Worm (Caenorhabditis elegans) whole organism, young adult: ENCODE data around the gene F43G6.16.
A peak's percentile ranks its signal among the peaks of the same experiment; 100 is the strongest.

ENCODE experiments used
- B0035.1 ChIP-seq: sonication (generic microtip); optimal IDR thresholded peaks from 2 replicates; lab custom pipeline; 2016; ENCODE audit warnings: missing genetic modification characterization, mild to moderate bottlenecking, missing compliant biosample characterization, missing genotype, missing genetic modification reagents
- C17E4.6 ChIP-seq: fragments of 200-800 bp; sonication (Bioruptor generic); IDR thresholded peaks from 2 replicates; pipeline ENCODE4 v1.3.6; 2022; ENCODE audit warnings: missing genetic modification reagents, missing genetic modification characterization, missing compliant biosample characterization
- D2030.7 ChIP-seq: fragments of 200-800 bp; sonication (Bioruptor generic); IDR thresholded peaks from 2 replicates; pipeline ENCODE4 v1.3.6; 2022; ENCODE audit warnings: missing genetic modification reagents, missing genetic modification characterization, missing compliant biosample characterization
- F52B5.7 ChIP-seq: sonication (generic microtip); optimal IDR thresholded peaks from 2 replicates; lab custom pipeline; 2016; ENCODE audit warnings: mild to moderate bottlenecking, missing genetic modification characterization, missing compliant biosample characterization
- F55B11.4 ChIP-seq: sonication (generic microtip); optimal IDR thresholded peaks from 2 replicates; lab custom pipeline; 2016; ENCODE audit warnings: missing compliant biosample characterization, missing genetic modification characterization, borderline replicate concordance; ENCODE audit not compliant: insufficient read depth
- F57A8.1 ChIP-seq: fragments of 200-800 bp; sonication (Bioruptor generic); optimal IDR thresholded peaks from 2 replicates; lab custom pipeline; 2018; ENCODE audit warnings: mild to moderate bottlenecking, missing genetic modification characterization, moderate library complexity, missing compliant biosample characterization
- T07F8.4 ChIP-seq: sonication (generic microtip); optimal IDR thresholded peaks from 2 replicates; lab custom pipeline; 2016; ENCODE audit warnings: mild to moderate bottlenecking, missing genetic modification characterization, moderate library complexity, missing compliant biosample characterization
- Y79H2A.3 ChIP-seq: fragments of 200-800 bp; sonication (Bioruptor generic); conservative IDR thresholded peaks from 2 replicates; pipeline ENCODE4 v1.3.6; 2022; ENCODE audit warnings: missing genetic modification reagents, missing genetic modification characterization, missing compliant biosample characterization
- aptf-3 ChIP-seq: fragments of 200-800 bp; sonication (Bioruptor generic); IDR thresholded peaks from 2 replicates; pipeline ENCODE4 v1.3.6; 2022; ENCODE audit warnings: missing genetic modification characterization, missing compliant biosample characterization
- athp-1 ChIP-seq: sonication (generic microtip); optimal IDR thresholded peaks from 2 replicates; lab custom pipeline; 2017; ENCODE audit warnings: mild to moderate bottlenecking, missing genetic modification characterization, missing compliant biosample characterization
- attf-5 ChIP-seq: fragments of 200-800 bp; sonication (Bioruptor generic); optimal IDR thresholded peaks from 2 replicates; lab custom pipeline; 2018; ENCODE audit warnings: mild to moderate bottlenecking, missing genetic modification characterization, missing compliant biosample characterization
- attf-6 ChIP-seq: fragments of 200-800 bp; sonication (Bioruptor generic); IDR thresholded peaks from 2 replicates; pipeline ENCODE4 v1.3.6; 2022; ENCODE audit warnings: missing genetic modification reagents, missing genetic modification characterization, missing compliant biosample characterization
- bed-2 ChIP-seq: fragments of 200-800 bp; sonication (Bioruptor generic); IDR thresholded peaks from 2 replicates; pipeline ENCODE4 v1.3.6; 2022; ENCODE audit warnings: missing genetic modification reagents, missing genetic modification characterization, missing compliant biosample characterization
- ceh-100 ChIP-seq: fragments of 200-800 bp; sonication (Bioruptor generic); IDR thresholded peaks from 2 replicates; pipeline ENCODE4 v1.3.6; 2022; ENCODE audit warnings: missing genetic modification reagents, missing genetic modification characterization, missing compliant biosample characterization
- ceh-27 ChIP-seq: fragments of 200-800 bp; sonication (Bioruptor generic); optimal IDR thresholded peaks from 2 replicates; lab custom pipeline; 2018; ENCODE audit warnings: mild to moderate bottlenecking, missing genetic modification characterization, moderate library complexity, missing compliant biosample characterization
- ceh-40 ChIP-seq: fragments of 200-800 bp; sonication (Bioruptor generic); IDR thresholded peaks from 2 replicates; pipeline ENCODE4 v1.3.6; 2022; ENCODE audit warnings: missing genetic modification characterization, missing compliant biosample characterization
- ceh-79 ChIP-seq: sonication (generic microtip); optimal IDR thresholded peaks from 2 replicates; lab custom pipeline; 2017; ENCODE audit warnings: mild to moderate bottlenecking, missing genetic modification characterization, missing compliant biosample characterization
- chd-7 ChIP-seq: sonication (generic microtip); optimal IDR thresholded peaks from 2 replicates; lab custom pipeline; 2016; ENCODE audit warnings: mild to moderate bottlenecking, missing genetic modification characterization, moderate library complexity, missing compliant biosample characterization
- die-1 ChIP-seq: sonication (generic microtip); optimal IDR thresholded peaks from 2 replicates; lab custom pipeline; 2016; ENCODE audit warnings: missing genotype, mild to moderate bottlenecking, missing genetic modification characterization, missing compliant biosample characterization
- efl-1 ChIP-seq: fragments of 150-350 bp; optimal IDR thresholded peaks from 2 replicates; lab custom pipeline; 2014; ENCODE audit warnings: missing biosample characterization, missing genetic modification reagents, missing genetic modification characterization
- egl-18 ChIP-seq: fragments of 200-800 bp; sonication (Bioruptor generic); IDR thresholded peaks from 2 replicates; pipeline ENCODE4 v1.3.6; 2022; ENCODE audit warnings: missing genetic modification reagents, missing genetic modification characterization, missing compliant biosample characterization
- egl-44 ChIP-seq: fragments of 200-800 bp; sonication (Bioruptor generic); IDR thresholded peaks from 2 replicates; pipeline ENCODE4 v1.3.6; 2022; ENCODE audit warnings: missing genetic modification reagents, missing genetic modification characterization, missing compliant biosample characterization
- ekl-4 ChIP-seq: fragments of 200-800 bp; sonication (Bioruptor generic); IDR thresholded peaks from 2 replicates; pipeline ENCODE4 v1.3.6; 2022; ENCODE audit warnings: missing genetic modification reagents, missing genetic modification characterization, missing compliant biosample characterization
- gei-17 ChIP-seq: fragments of 200-800 bp; sonication (Bioruptor generic); optimal IDR thresholded peaks from 2 replicates; lab custom pipeline; 2018; ENCODE audit warnings: mild to moderate bottlenecking, missing genetic modification characterization, missing compliant biosample characterization
- him-1 ChIP-seq: sonication (generic microtip); optimal IDR thresholded peaks from 2 replicates; lab custom pipeline; 2016; ENCODE audit warnings: missing genotype, missing genetic modification reagents, missing genetic modification characterization, missing compliant biosample characterization
- hlh-12 ChIP-seq: sonication (generic microtip); optimal IDR thresholded peaks from 2 replicates; lab custom pipeline; 2016; ENCODE audit warnings: missing genetic modification characterization, missing compliant biosample characterization
- hlh-26 ChIP-seq: fragments of 200-800 bp; sonication (Bioruptor generic); conservative IDR thresholded peaks from 2 replicates; pipeline ENCODE4 v1.3.6; 2022; ENCODE audit warnings: missing genetic modification reagents, missing genetic modification characterization, missing compliant biosample characterization
- lag-1 ChIP-seq: fragments of 200-800 bp; sonication (Bioruptor generic); IDR thresholded peaks from 2 replicates; pipeline ENCODE4 v1.3.6; 2022; ENCODE audit warnings: missing genetic modification reagents, missing genetic modification characterization, missing compliant biosample characterization
- let-526 ChIP-seq: fragments of 200-800 bp; sonication (Bioruptor generic); IDR thresholded peaks from 2 replicates; pipeline ENCODE4 v1.3.6; 2022; ENCODE audit warnings: missing genetic modification reagents, missing genetic modification characterization, missing compliant biosample characterization
- lin-35 ChIP-seq, 3 experiments: fragments of 150-350 bp in 2 of 3; sonication (generic microtip) in 1 of 3; optimal IDR thresholded peaks; 2 replicates each; lab custom pipeline; 2014 to 2018; ENCODE audit warnings: missing biosample characterization in 3 of 3, missing genetic modification characterization in 3 of 3, missing genetic modification reagents in 3 of 3
- lin-40 ChIP-seq: sonication (generic microtip); optimal IDR thresholded peaks from 2 replicates; lab custom pipeline; 2016; ENCODE audit warnings: missing genetic modification characterization, mild to moderate bottlenecking, missing compliant biosample characterization, missing genotype, missing genetic modification reagents
- lin-54 ChIP-seq: fragments of 200-800 bp; sonication (Bioruptor generic); optimal IDR thresholded peaks from 2 replicates; lab custom pipeline; 2018; ENCODE audit warnings: mild to moderate bottlenecking, missing genetic modification characterization, missing compliant biosample characterization
- lsl-1 ChIP-seq: fragments of 200-800 bp; sonication (Bioruptor generic); optimal IDR thresholded peaks from 2 replicates; lab custom pipeline; 2018; ENCODE audit warnings: mild to moderate bottlenecking, missing genetic modification characterization, moderate library complexity, missing compliant biosample characterization
- madf-6 ChIP-seq: fragments of 200-800 bp; sonication (Bioruptor generic); IDR thresholded peaks from 2 replicates; pipeline ENCODE4 v1.3.6; 2022; ENCODE audit warnings: missing genetic modification reagents, missing genetic modification characterization, missing compliant biosample characterization
- mcd-1 ChIP-seq: fragments of 200-800 bp; sonication (Bioruptor generic); IDR thresholded peaks from 2 replicates; pipeline ENCODE4 v1.3.6; 2022; ENCODE audit warnings: missing genetic modification reagents, missing genetic modification characterization, missing compliant biosample characterization
- mxl-1 ChIP-seq: sonication (generic microtip); optimal IDR thresholded peaks from 2 replicates; lab custom pipeline; 2016; ENCODE audit warnings: missing genetic modification characterization, missing compliant biosample characterization
- nfya-1 ChIP-seq: sonication (generic microtip); optimal IDR thresholded peaks from 2 replicates; lab custom pipeline; 2017; ENCODE audit warnings: antibody characterized with exemption, missing compliant biosample characterization, missing genetic modification characterization, borderline replicate concordance; ENCODE audit not compliant: insufficient read depth
- nfya-2 ChIP-seq: fragments of 200-800 bp; sonication (Bioruptor generic); IDR thresholded peaks from 2 replicates; pipeline ENCODE4 v1.3.6; 2022; ENCODE audit warnings: missing genetic modification reagents, missing genetic modification characterization, missing compliant biosample characterization
- nfyb-1 ChIP-seq: fragments of 200-800 bp; sonication (Bioruptor generic); IDR thresholded peaks from 2 replicates; pipeline ENCODE4 v1.3.6; 2022; ENCODE audit warnings: missing genetic modification reagents, missing genetic modification characterization, missing compliant biosample characterization
- nhr-80 ChIP-seq: sonication (generic microtip); optimal IDR thresholded peaks from 2 replicates; lab custom pipeline; 2016; ENCODE audit warnings: missing genetic modification characterization, missing compliant biosample characterization
- rpc-1 ChIP-seq, 2 experiments: fragments of 150-350 bp in 1 of 2; sonication (generic microtip) in 1 of 2; optimal IDR thresholded peaks; 2 replicates each; lab custom pipeline; 2014 to 2018; ENCODE audit warnings: missing biosample characterization in 1 of 2, missing genetic modification characterization in 1 of 2, missing genetic modification reagents in 1 of 2, missing genotype in 1 of 2
- sdz-38 ChIP-seq: sonication (generic microtip); optimal IDR thresholded peaks from 2 replicates; lab custom pipeline; 2016; ENCODE audit warnings: missing genotype, missing genetic modification characterization, missing compliant biosample characterization
- sea-2 ChIP-seq: fragments of 200-800 bp; sonication (Bioruptor generic); IDR thresholded peaks from 2 replicates; pipeline ENCODE4 v1.3.6; 2022; ENCODE audit warnings: missing genetic modification characterization, missing compliant biosample characterization
- snpc-1.1 ChIP-seq: sonication (generic microtip); optimal IDR thresholded peaks from 2 replicates; lab custom pipeline; 2017; ENCODE audit warnings: missing genetic modification characterization, mild to moderate bottlenecking, missing compliant biosample characterization, antibody characterized with exemption, moderate library complexity, missing genotype, missing genetic modification reagents; ENCODE audit not compliant: insufficient read depth
- unc-62 ChIP-seq: fragments of 150-350 bp; optimal IDR thresholded peaks from 2 replicates; lab custom pipeline; 2014; ENCODE audit warnings: missing biosample characterization, missing genetic modification reagents, missing genetic modification characterization
- ztf-22 ChIP-seq: fragments of 200-800 bp; sonication (Bioruptor generic); optimal IDR thresholded peaks from 2 replicates; lab custom pipeline; 2018; ENCODE audit warnings: mild to moderate bottlenecking, missing genetic modification characterization, moderate library complexity, missing compliant biosample characterization
- ztf-25 ChIP-seq: fragments of 200-800 bp; sonication (Bioruptor generic); IDR thresholded peaks from 2 replicates; pipeline ENCODE4 v1.3.6; 2022; ENCODE audit warnings: missing genetic modification reagents, missing genetic modification characterization, missing compliant biosample characterization
- ztf-26 ChIP-seq: sonication (generic microtip); optimal IDR thresholded peaks from 2 replicates; lab custom pipeline; 2017; ENCODE audit warnings: missing genetic modification characterization, missing compliant biosample characterization

F43G6.16 gene

ce11 chrII:11777893-11778480 is 4.4 kb downstream of the F43G6.16 start, which contains the start of the genes patr-1 and dna-2 (continued):
- peak; percentile 57 for TF ChIP-seq madf-6 (GFP tag; lab: Robert Waterston, UW)
- no peak for TF ChIP-seq F57A8.1 (GFP tag; lab: Kevin White, UChicago)
- TF ChIP-seq ceh-40 = no peak
- TF ChIP-seq F52B5.7 (tag; lab: Kevin White, UChicago) = no peak
- TF ChIP-seq unc-62 (GFP tag; lab: Kevin White, UChicago) = no peak
- no peak for TF ChIP-seq C17E4.6 (GFP tag; lab: Robert Waterston, UW)
- peak; percentile 43 for TF ChIP-seq D2030.7 (GFP tag; lab: Robert Waterston, UW)
- TF ChIP-seq him-1 (tag; lab: Kevin White, UChicago) = no peak
- TF ChIP-seq ceh-27 (GFP tag; lab: Kevin White, UChicago) = peak; percentile 6
- no peak for TF ChIP-seq T07F8.4 (tag; lab: Kevin White, UChicago)
- no peak for TF ChIP-seq hlh-12 (tag; lab: Kevin White, UChicago)
- TF ChIP-seq ztf-26 (tag; lab: Kevin White, UChicago) = no peak
- TF ChIP-seq B0035.1 (tag; lab: Kevin White, UChicago) = no peak
- TF ChIP-seq sdz-38 (tag; lab: Kevin White, UChicago) = no peak
- TF ChIP-seq rpc-1 (optimal IDR thresholded peaks at IDR 0.05; lab: Kevin White, UChicago) = no peak
- TF ChIP-seq rpc-1 (tag; optimal IDR thresholded peaks at IDR 0.05; lab: Kevin White, UChicago) = no peak
- TF ChIP-seq nfya-2 = no peak
- TF ChIP-seq ekl-4 (GFP tag; lab: Robert Waterston, UW) = 0 out of 2 replicates have a peak, but pooled peaks have one; percentile 8
- TF ChIP-seq lin-40 = no peak
- no peak for TF ChIP-seq die-1 (tag; lab: Kevin White, UChicago)
- no peak for TF ChIP-seq attf-6 (GFP tag; lab: Robert Waterston, UW)
- TF ChIP-seq nfyb-1 (GFP tag; lab: Robert Waterston, UW) = no peak
- TF ChIP-seq nhr-80 (tag; lab: Kevin White, UChicago) = peak; percentile 24
- TF ChIP-seq lag-1 (GFP tag; lab: Robert Waterston, UW) = no peak
- TF ChIP-seq ceh-100 = no peak
- TF ChIP-seq snpc-1.1 = peak; percentile 29
- TF ChIP-seq mxl-1 (tag; lab: Kevin White, UChicago) = no peak
- TF ChIP-seq gei-17 (GFP tag; lab: Kevin White, UChicago) = no peak
- peak; percentile 59 for TF ChIP-seq efl-1
- TF ChIP-seq let-526 (GFP tag; lab: Robert Waterston, UW) = no peak
- no peak for TF ChIP-seq hlh-26 (GFP tag; lab: Robert Waterston, UW)
- no peak for TF ChIP-seq nfya-1 (tag; lab: Kevin White, UChicago)
- TF ChIP-seq ztf-25 (GFP tag; lab: Robert Waterston, UW) = no peak
- no peak for TF ChIP-seq egl-44

ce11 chrII:11774218-11774617 is 8.2 kb downstream of the F43G6.16 start, which contains the start of gene F44E5.1:
TSS of gene F44E5.1 (minus strand) at chrII:11774559.
- no peak for TF ChIP-seq F55B11.4 (tag; lab: Kevin White, UChicago)
- TF ChIP-seq aptf-3 = no peak
- peak; percentile 16 for TF ChIP-seq lsl-1 (GFP tag; lab: Kevin White, UChicago)
- TF ChIP-seq sea-2 (GFP tag; lab: Robert Waterston, UW) = no peak
- no peak for TF ChIP-seq hlh-12 (tag; lab: Kevin White, UChicago)
- no peak for TF ChIP-seq athp-1 (tag; lab: Kevin White, UChicago)
- TF ChIP-seq ztf-22 (GFP tag; lab: Kevin White, UChicago) = no peak
- no peak for TF ChIP-seq egl-18 (GFP tag; lab: Robert Waterston, UW)
- no peak for TF ChIP-seq bed-2
- no peak for TF ChIP-seq attf-5 (GFP tag; lab: Kevin White, UChicago)
- no peak for TF ChIP-seq Y79H2A.3 (GFP tag; lab: Robert Waterston, UW)
- peak; percentile 4 for TF ChIP-seq ceh-79
- TF ChIP-seq mcd-1 = peak; percentile 35; the same call in 1 of the 2 replicates
- TF ChIP-seq lin-35 (GFP tag; optimal IDR thresholded peaks at IDR 0.05; lab: Kevin White, UChicago) = no peak
- TF ChIP-seq lin-54 (GFP tag; lab: Kevin White, UChicago) = no peak
- peak; percentile 22; the same call in 1 of the 2 replicates for TF ChIP-seq ekl-4 (GFP tag; lab: Robert Waterston, UW)
- TF ChIP-seq nfyb-1 (GFP tag; lab: Robert Waterston, UW) = peak; percentile 69
- peak; percentile 42 for TF ChIP-seq madf-6 (GFP tag; lab: Robert Waterston, UW)
- peak; percentile 68 for TF ChIP-seq chd-7
- TF ChIP-seq snpc-1.1 = no peak
